Fruit fly (Drosophila melanogaster): ENCODE data around the gene MED14.

MED14 gene

DNA sequence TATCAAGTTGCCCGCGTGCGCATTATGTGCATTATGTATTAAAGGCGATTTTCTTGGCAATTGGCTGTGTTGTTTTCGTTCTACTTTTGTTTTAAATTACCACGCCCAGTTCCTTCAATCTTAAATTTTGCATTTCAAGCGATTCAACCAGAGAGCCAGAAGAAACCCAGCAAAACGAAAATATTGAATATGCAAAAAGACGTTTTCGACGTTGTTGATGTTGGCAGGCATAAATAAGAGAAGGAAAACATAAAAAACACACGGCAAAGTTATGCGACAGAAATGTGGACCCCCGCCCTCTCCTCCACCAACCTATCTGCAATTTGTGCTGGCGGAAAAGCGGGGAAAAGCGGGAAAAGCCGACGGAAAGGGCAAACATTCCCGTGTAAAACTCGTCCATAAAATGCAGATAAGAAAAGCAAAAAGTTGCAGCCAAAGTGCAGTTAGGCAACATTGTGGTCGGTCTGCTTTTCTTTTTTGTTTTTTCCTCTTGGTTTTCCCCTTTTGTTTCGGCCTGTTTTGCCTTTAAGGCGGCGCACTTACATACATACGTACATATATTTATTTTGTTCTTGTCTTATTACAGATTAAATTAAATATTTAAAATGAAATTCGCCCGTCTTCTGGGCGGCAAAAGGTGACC is 37.0 kb upstream of the MED14 start:
- TF ChIP-seq Dll (optimal IDR thresholded peaks at IDR 0.05) (no peak), psq (optimal IDR thresholded peaks at IDR 0.05) (no peak), pan (optimal IDR thresholded peaks at IDR 0.05) (no peak), CG8478 (optimal IDR thresholded peaks at IDR 0.05) (no peak), usp (GFP tag; optimal IDR thresholded peaks at IDR 0.05) (no peak)

DNA sequence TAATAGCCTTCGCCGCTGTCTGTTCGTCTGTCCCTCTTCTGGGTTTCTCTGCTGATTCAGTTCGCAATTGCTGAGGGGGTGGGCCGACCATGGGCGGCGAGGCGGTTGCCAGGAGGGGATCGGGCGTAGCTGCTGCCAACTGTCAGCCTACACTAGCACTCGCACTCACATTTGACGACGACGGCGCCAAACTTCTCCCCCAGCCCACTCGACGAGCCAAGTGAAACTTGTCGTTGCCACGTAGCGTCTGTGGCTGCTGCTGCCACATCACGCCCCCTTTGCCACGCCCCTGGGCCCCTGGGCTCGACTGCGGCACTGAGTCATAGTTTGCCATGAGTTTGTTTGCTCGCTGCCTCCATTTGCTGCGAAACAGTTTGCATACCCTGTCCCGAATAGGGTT is 35.8 kb upstream of the MED14 start:
- no peak for TF ChIP-seq psq (optimal IDR thresholded peaks at IDR 0.05)
- TF ChIP-seq usp (GFP tag; optimal IDR thresholded peaks at IDR 0.05), result no peak
- no peak for TF ChIP-seq Dll (optimal IDR thresholded peaks at IDR 0.05)
- no peak for TF ChIP-seq pan (optimal IDR thresholded peaks at IDR 0.05)
- no peak for TF ChIP-seq EcR (GFP tag; optimal IDR thresholded peaks at IDR 0.05)
- TF ChIP-seq CG8478 (optimal IDR thresholded peaks at IDR 0.05), result no peak

DNA sequence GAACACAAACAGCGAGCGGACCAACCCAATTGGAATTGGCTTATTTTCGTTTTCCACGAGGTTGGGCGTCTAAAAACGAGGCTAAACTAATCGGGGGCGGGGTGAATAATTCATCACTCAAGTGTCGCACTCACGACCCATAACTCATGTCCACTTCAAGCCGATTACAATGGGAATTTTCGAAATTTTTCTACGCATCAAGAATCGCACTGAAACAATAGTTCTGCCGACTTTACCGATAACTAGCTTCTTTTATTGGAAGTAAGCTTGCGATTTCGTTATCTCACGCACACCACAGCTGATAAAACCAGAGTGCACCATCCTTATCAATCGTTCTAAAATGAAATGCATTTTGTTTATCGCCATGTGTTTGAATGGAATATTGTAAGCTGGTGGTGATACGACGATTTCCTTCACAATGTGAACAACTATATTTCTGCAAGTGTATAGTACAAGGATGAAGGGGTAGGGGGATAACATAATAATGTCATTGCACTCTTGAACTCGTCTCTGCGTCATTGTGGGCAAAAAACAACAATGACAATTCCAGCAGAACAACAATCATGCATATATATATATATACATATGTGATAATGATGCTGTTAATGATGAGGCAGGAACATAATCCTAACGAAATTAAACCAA is 33.5 kb upstream of the MED14 start:
- no peak for TF ChIP-seq usp (GFP tag; optimal IDR thresholded peaks at IDR 0.05)
- TF ChIP-seq CG8478 (optimal IDR thresholded peaks at IDR 0.05), result no peak
- no peak for TF ChIP-seq psq (optimal IDR thresholded peaks at IDR 0.05)
- no peak for TF ChIP-seq pan (optimal IDR thresholded peaks at IDR 0.05)
- no peak for TF ChIP-seq Dll (optimal IDR thresholded peaks at IDR 0.05)
- peak; percentile 34 to 55 for TF ChIP-seq EcR (GFP tag; optimal IDR thresholded peaks at IDR 0.05)

DNA sequence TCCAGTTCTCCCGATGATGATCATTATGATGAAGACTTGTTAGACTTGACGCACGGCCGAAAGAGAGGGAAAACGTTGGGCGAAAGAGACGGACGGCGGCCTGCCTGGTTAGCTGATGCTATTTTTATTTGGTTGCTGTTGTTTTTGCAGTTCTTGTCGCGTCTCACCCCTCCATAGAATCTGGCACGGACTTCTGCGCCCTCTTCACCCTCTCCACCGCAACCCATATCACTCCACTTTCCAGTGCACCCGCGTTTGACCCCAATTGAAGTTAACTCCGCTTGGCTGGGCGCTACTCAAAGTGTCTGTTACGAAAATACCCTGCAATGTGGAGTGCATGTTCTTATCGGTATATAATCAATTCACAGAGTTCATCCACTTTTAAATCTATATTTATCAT is 31.9 kb upstream of the MED14 start:
- TF ChIP-seq CG8478 (optimal IDR thresholded peaks at IDR 0.05) (no peak), usp (GFP tag; optimal IDR thresholded peaks at IDR 0.05) (no peak), EcR (GFP tag; optimal IDR thresholded peaks at IDR 0.05) (peak in 1 of 2 experiments; percentile 45), Dll (optimal IDR thresholded peaks at IDR 0.05) (no peak), pan (optimal IDR thresholded peaks at IDR 0.05) (no peak), psq (optimal IDR thresholded peaks at IDR 0.05) (no peak)

DNA sequence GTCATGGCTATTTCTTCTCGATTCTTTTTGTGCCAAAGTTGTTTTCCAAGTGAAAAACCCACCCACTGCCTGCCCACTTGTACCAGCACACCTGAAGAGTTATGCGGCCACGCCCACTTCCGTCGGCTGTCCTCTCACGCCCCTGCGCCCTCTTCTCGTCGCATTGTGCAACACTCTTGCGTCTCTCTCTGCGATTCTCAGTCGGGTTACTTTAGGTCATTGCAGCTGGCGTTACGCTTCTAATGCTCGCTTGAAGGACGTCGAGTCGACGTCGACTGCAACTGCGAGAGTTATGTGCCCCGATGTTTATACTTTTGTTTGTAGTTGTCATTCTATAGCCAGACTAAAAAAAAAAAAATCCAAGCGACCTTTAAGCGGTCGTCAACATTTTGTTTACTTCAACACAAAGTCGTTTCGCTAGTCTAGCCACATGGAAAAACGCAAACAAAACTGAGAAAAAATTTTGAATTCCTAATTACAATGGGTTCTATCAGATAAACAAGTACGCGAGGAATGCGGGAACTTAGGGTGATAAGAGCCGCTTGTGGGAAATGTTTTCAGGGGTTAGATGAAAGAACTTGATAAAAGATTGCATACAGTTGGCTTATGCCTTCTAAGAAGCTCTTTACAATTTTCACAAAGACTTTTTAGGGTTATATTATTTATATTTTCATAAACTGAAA is 31.1 kb upstream of the MED14 start:
- TF ChIP-seq EcR (GFP tag; optimal IDR thresholded peaks at IDR 0.05) (peak in 1 of 2 experiments; percentile 79), pan (optimal IDR thresholded peaks at IDR 0.05) (no peak)

DNA sequence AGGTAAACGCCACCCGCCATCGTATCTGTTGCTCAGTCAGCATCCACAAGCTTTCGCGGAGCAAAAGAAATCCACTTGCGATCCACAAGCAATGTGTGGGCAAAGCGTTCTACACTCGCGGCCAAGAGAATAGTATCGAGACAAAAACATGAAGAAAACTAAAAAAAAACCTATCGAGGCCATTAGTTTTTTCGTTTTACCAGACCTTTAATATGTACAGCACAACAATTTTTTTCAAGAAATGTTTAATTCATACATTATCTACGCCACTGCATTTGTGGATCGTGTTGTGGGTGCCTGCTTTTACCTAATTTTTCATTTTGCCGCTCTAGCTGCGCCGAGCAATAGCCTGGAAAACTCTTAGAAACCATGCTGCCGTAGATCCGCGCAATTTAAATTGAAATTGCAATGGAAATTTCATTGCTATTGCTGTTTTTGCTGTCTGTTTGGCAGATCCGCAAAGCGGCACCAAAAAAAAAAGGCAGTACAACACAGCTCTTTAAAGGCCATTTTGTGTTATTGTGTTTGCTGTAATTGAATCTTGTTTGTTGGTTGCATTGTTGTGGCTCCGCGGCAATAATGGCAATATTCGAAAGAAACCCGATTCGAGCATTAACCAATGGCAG is 29.9 kb upstream of the MED14 start:
- no peak for TF ChIP-seq pan (optimal IDR thresholded peaks at IDR 0.05)
- TF ChIP-seq Dll (optimal IDR thresholded peaks at IDR 0.05), result no peak
- TF ChIP-seq psq (optimal IDR thresholded peaks at IDR 0.05), result no peak
- no peak for TF ChIP-seq usp (GFP tag; optimal IDR thresholded peaks at IDR 0.05)
- TF ChIP-seq EcR (GFP tag; optimal IDR thresholded peaks at IDR 0.05), result no peak
- TF ChIP-seq CG8478 (optimal IDR thresholded peaks at IDR 0.05), result no peak

DNA sequence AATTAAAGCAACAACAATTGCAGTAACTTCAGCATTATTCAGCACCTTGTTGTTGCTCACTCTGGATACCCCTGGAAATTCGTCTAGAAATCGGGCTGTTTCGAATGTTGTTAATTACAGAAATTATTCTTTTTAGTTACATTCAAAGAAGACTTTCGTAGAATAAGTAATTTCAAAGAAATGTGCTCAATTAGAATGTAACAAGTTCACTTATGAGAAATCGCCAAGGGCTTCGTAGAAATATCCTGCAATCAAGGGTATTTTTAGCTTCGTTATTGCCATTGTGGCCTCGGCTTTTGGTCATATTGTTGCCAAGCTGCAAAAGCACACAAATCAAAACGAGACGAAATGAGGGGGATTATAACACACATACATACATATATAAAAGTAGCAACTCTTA is 29.1 kb upstream of the MED14 start:
- TF ChIP-seq Dll (optimal IDR thresholded peaks at IDR 0.05) (no peak), pan (optimal IDR thresholded peaks at IDR 0.05) (no peak), usp (GFP tag; optimal IDR thresholded peaks at IDR 0.05) (no peak), psq (optimal IDR thresholded peaks at IDR 0.05) (no peak), CG8478 (optimal IDR thresholded peaks at IDR 0.05) (no peak), EcR (GFP tag; optimal IDR thresholded peaks at IDR 0.05) (no peak)

DNA sequence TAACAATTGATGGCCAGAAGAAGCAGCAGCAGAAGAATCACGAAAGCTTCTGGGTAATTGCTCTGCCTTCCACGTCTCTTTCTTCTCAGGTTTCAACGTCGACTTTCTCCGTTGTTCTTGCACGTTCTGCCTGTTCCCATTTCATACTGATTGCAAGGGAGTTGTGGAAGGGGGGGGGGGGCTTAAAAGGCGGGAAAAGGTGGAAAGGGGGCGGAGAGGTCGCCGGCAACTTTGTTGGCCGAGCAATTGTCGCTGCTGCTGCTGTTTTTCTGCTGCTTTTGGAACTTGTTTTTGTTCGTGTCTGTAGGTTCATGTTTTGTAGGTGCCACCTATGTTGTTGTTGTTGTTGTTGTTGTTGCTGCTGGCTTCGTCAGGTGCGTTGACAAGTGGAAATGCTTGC is 27.5 kb upstream of the MED14 start:
- TF ChIP-seq EcR (GFP tag; optimal IDR thresholded peaks at IDR 0.05), result no peak

DNA sequence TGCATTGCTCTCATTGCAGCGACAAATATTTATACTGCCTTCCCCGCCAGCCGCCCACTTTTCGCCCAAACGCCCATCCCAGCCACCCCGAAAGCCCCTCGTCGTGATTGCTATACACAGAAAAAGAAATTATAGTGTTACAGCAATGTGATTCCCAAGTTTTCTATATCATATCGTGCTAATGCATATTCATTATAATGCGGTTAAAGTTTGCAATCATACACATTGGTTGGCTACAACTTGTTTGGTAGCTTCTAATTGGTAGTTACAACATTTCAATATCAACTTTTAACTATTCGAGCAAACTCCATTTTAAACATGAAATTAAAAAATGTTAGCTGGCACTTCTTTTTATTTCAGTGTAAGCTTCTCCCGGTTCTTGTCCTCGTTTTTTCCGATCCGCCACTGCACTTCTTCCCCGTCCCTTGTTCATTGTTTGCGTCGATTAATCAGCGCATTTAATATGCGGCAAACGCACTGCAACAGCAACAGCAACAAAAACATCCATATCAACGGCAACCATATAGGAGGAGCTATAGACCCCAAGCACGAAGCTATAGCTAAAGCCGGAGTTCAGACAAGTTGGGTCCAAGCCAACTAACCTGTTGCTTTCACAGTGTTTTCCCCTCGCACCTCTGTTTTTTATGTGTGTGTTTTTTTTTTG is 26.9 kb upstream of the MED14 start:
- TF ChIP-seq psq (optimal IDR thresholded peaks at IDR 0.05) (no peak), CG8478 (optimal IDR thresholded peaks at IDR 0.05) (no peak), usp (GFP tag; optimal IDR thresholded peaks at IDR 0.05) (no peak), pan (optimal IDR thresholded peaks at IDR 0.05) (no peak), EcR (GFP tag; optimal IDR thresholded peaks at IDR 0.05) (no peak)

DNA sequence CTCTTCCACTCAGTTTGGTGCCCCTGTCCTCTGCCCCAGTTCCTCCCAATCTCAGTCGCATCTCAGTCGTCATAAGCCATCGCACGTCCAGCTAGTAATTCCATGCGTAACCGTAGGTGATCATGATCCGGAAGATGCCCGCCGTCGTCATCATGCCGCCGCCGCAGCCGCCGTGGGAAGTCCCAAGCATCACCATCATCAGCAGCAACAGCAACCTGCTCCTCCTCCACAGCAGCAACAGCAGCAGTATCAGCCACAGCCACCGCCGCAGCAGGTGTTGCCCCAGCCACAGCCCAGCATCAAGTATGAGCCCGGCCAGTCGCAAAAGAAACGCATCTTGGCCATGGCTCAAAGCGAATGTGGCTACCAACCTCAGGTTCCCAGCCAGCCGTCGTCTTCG is 20.1 kb upstream of the MED14 start:
- TF ChIP-seq CG8478 (optimal IDR thresholded peaks at IDR 0.05), result no peak
- TF ChIP-seq psq (optimal IDR thresholded peaks at IDR 0.05), result no peak
- TF ChIP-seq Dll (optimal IDR thresholded peaks at IDR 0.05), result no peak
- TF ChIP-seq pan (optimal IDR thresholded peaks at IDR 0.05), result no peak

DNA sequence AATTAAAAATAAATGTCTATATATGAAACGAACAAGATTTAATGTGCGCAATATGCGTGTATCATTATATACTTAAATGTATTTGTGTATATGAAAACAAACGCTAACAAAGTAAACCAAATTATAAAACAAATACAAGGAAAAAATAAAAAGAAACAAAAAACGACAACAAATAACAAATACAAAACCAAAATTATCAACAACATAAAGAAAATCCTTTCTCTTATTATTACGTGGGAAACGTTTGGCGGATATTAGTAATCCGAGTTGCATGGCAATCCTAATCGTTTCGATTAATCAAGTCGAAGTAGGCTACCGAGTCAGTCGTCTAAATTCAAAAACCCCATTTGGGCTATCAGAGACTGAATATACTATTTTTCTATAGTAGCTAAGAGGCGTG is 12.0 kb upstream of the MED14 start, which contains the start of gene Ppm1:
Ppm1 (plus strand) TSS at position 301 of the 400 bp plus-strand sequence.
- TF ChIP-seq Dll (optimal IDR thresholded peaks at IDR 0.05), result no peak
- TF ChIP-seq pan (optimal IDR thresholded peaks at IDR 0.05), result no peak
- TF ChIP-seq psq (optimal IDR thresholded peaks at IDR 0.05), result no peak
- no peak for TF ChIP-seq usp (GFP tag; optimal IDR thresholded peaks at IDR 0.05)
- no peak for TF ChIP-seq CG8478 (optimal IDR thresholded peaks at IDR 0.05)
- no peak for TF ChIP-seq EcR (GFP tag; optimal IDR thresholded peaks at IDR 0.05)
